Fruit fly (Drosophila melanogaster): Measurements from ENCODE around the gene CG10479.

CG10479 gene

dm6 chr3L:5987637-5988036, 11.8 kb upstream of the CG10479 start:
- TF ChIP-seq insv (optimal IDR thresholded peaks at IDR 0.05) (no peak), Sin3A (optimal IDR thresholded peaks at IDR 0.05) (no peak), Myc (optimal IDR thresholded peaks at IDR 0.05) (no peak), h (optimal IDR thresholded peaks at IDR 0.05) (no peak), ttk (optimal IDR thresholded peaks at IDR 0.05) (no peak)

dm6 chr3L:5983593-5984225, 7.9 kb upstream of the CG10479 start:
- TF ChIP-seq insv (optimal IDR thresholded peaks at IDR 0.05) = no peak
- no peak for TF ChIP-seq psq (optimal IDR thresholded peaks at IDR 0.05)
- TF ChIP-seq Myc (optimal IDR thresholded peaks at IDR 0.05) = no peak
- no peak for TF ChIP-seq Sin3A (optimal IDR thresholded peaks at IDR 0.05)
- TF ChIP-seq ttk (optimal IDR thresholded peaks at IDR 0.05) = no peak
- TF ChIP-seq h (optimal IDR thresholded peaks at IDR 0.05) = no peak

- TF ChIP-seq ttk (optimal IDR thresholded peaks at IDR 0.05) (no peak), Sin3A (optimal IDR thresholded peaks at IDR 0.05) (no peak), psq (optimal IDR thresholded peaks at IDR 0.05) (no peak), h (optimal IDR thresholded peaks at IDR 0.05) (no peak), insv (optimal IDR thresholded peaks at IDR 0.05) (no peak), Myc (optimal IDR thresholded peaks at IDR 0.05) (no peak)
Measured at dm6 chr3L:5982921-5983546, 7.2 kb upstream of the CG10479 start.

dm6 chr3L:5980552-5981351, 4.9 kb upstream of the CG10479 start:
- TF ChIP-seq Sin3A (optimal IDR thresholded peaks at IDR 0.05) (no peak), ttk (optimal IDR thresholded peaks at IDR 0.05) (no peak), psq (optimal IDR thresholded peaks at IDR 0.05) (no peak), Myc (optimal IDR thresholded peaks at IDR 0.05) (no peak)

- TF ChIP-seq insv (optimal IDR thresholded peaks at IDR 0.05) (no peak), h (optimal IDR thresholded peaks at IDR 0.05) (no peak), Sin3A (optimal IDR thresholded peaks at IDR 0.05) (no peak), psq (optimal IDR thresholded peaks at IDR 0.05) (no peak), Myc (optimal IDR thresholded peaks at IDR 0.05) (no peak), ttk (optimal IDR thresholded peaks at IDR 0.05) (no peak)
Measured at dm6 chr3L:5980120-5980519, 4.3 kb upstream of the CG10479 start.

- no peak for TF ChIP-seq Myc (optimal IDR thresholded peaks at IDR 0.05)
- no peak for TF ChIP-seq h (optimal IDR thresholded peaks at IDR 0.05)
- no peak for TF ChIP-seq psq (optimal IDR thresholded peaks at IDR 0.05)
- TF ChIP-seq insv (optimal IDR thresholded peaks at IDR 0.05) = no peak
Measured at dm6 chr3L:5979460-5979859, 3.7 kb upstream of the CG10479 start.

dm6 chr3L:5976121-5976906, 507 bp upstream of the CG10479 start:
- TF ChIP-seq Myc (optimal IDR thresholded peaks at IDR 0.05) (no peak), h (optimal IDR thresholded peaks at IDR 0.05) (no peak), Sin3A (optimal IDR thresholded peaks at IDR 0.05) (no peak), ttk (optimal IDR thresholded peaks at IDR 0.05) (no peak), psq (optimal IDR thresholded peaks at IDR 0.05) (no peak), insv (optimal IDR thresholded peaks at IDR 0.05) (no peak)

dm6 chr3L:5974575-5975421, 1.0 kb downstream of the CG10479 start:
- TF ChIP-seq psq (optimal IDR thresholded peaks at IDR 0.05) (no peak), ttk (optimal IDR thresholded peaks at IDR 0.05) (no peak), insv (optimal IDR thresholded peaks at IDR 0.05) (no peak), h (optimal IDR thresholded peaks at IDR 0.05) (no peak), Myc (optimal IDR thresholded peaks at IDR 0.05) (no peak), Sin3A (optimal IDR thresholded peaks at IDR 0.05) (no peak)

- TF ChIP-seq h (optimal IDR thresholded peaks at IDR 0.05) (no peak), psq (optimal IDR thresholded peaks at IDR 0.05) (no peak), Sin3A (optimal IDR thresholded peaks at IDR 0.05) (no peak)
Measured at dm6 chr3L:5971440-5971839, 4.4 kb downstream of the CG10479 start.

- TF ChIP-seq insv (optimal IDR thresholded peaks at IDR 0.05) (no peak), psq (optimal IDR thresholded peaks at IDR 0.05) (no peak), Myc (optimal IDR thresholded peaks at IDR 0.05) (no peak), Sin3A (optimal IDR thresholded peaks at IDR 0.05) (no peak), h (optimal IDR thresholded peaks at IDR 0.05) (no peak), ttk (optimal IDR thresholded peaks at IDR 0.05) (no peak)
Measured at dm6 chr3L:5970169-5970568, 5.6 kb downstream of the CG10479 start.

- TF ChIP-seq Sin3A (optimal IDR thresholded peaks at IDR 0.05) (no peak), ttk (optimal IDR thresholded peaks at IDR 0.05) (no peak), insv (optimal IDR thresholded peaks at IDR 0.05) (no peak), psq (optimal IDR thresholded peaks at IDR 0.05) (no peak), h (optimal IDR thresholded peaks at IDR 0.05) (no peak), Myc (optimal IDR thresholded peaks at IDR 0.05) (no peak)
Measured at dm6 chr3L:5969122-5969521, 6.7 kb downstream of the CG10479 start.

Measured in Kc167 (cell line).